Worm (Caenorhabditis elegans): Measurements from ENCODE around the gene F53B1.2.
A peak's percentile ranks its signal among the peaks of the same experiment; 100 is the strongest.

The F53B1.2 gene

DNA sequence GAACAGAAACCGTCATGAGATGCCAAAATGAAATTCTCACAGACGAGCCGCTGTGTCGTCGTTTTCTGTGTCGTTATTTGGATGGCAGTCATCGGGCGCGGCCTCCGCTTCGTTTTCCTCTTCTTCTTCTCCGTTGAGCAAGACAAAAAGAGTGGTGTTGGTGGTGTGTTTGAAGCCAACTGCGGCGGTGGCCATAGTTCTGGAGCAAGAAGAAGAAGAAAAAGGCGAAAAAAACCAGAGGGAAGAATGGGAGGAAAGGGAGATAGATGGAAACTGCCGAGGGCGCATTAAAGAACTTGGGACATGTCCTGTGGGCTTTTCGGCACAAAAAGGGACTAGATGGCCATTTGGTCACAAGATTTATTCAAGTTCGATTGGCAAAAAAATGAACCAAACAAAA lies 22.9 kb downstream of the F53B1.2 start, which contains the start of gene F53B1.9:
Gene F53B1.9, minus strand, starts transcription at position 195 of the 400 bp plus-strand sequence.
- TF ChIP-seq nhr-10 (tag; optimal IDR thresholded peaks at IDR 0.05) = no peak
- no peak for TF ChIP-seq ZK546.5 (tag; optimal IDR thresholded peaks at IDR 0.05)
- TF ChIP-seq hlh-30 (tag; optimal IDR thresholded peaks at IDR 0.05; ENCODE audit: insufficient read depth) = peak; percentile 17
- TF ChIP-seq set-16 (GFP tag; IDR thresholded peaks at IDR 0.05) = peak; percentile 8; the same call in 1 of the 2 replicates
- TF ChIP-seq mes-2 (tag; optimal IDR thresholded peaks at IDR 0.05; ENCODE audit: poor library complexity, severe bottlenecking) = peak; percentile 6
- 0 out of 2 replicates have a peak, but pooled peaks have one; percentile 9 for TF ChIP-seq hmg-1.1 (GFP tag; IDR thresholded peaks at IDR 0.05)

DNA sequence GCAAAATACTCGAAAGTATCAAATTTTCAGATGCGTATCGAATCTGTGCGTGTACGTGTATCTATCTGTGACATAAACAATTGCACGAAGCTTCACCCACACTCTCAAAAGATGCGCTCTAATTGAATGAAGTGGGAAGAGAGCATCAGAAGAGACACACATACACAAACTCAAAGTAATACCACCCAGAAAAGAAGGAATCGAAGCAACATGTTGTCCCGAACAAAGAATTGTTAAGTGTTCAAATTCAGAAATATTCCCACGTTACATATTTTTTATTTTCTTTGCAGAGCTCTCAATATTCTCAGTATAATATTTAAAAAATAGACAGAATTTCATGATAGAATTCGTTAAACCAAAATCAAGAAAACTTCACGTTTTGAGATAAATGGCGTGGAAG lies 28.2 kb downstream of the F53B1.2 start:
- TF ChIP-seq T20F7.1 (GFP tag; optimal IDR thresholded peaks at IDR 0.05) (no peak), aha-1 (tag) (peak; percentile 95)

DNA sequence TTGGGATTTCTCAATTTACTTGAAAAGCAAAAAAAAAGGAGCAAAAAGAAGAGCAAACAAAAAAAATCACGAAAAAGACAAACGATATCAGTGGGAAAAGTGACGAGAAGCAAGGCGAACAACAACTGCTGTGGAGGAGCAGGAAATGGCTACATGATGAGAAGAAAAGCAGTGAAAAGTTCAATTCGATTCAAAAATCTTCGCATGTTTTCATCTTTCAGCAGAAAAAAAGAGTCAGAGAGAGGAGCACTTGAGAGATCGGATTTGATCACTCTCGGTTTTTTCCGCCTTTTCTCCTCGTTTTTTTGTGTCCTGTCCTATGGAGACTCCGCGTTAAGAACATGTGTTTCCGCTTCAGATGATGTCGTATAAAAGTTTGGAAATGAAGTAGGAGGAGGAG lies 30.1 kb downstream of the F53B1.2 start:
- TF ChIP-seq nhr-111 (GFP tag; optimal IDR thresholded peaks at IDR 0.05) (no peak), hif-1 (tag; optimal IDR thresholded peaks at IDR 0.05) (peak in 1 of 2 experiments; percentile 9), egl-43 (GFP tag; IDR thresholded peaks at IDR 0.05) (no peak), daf-16 (GFP tag; optimal IDR thresholded peaks at IDR 0.05) (peak in 1 of 2 experiments; percentile 10), daf-16 (tag; optimal IDR thresholded peaks at IDR 0.05) (no peak), mdl-1 (tag; optimal IDR thresholded peaks at IDR 0.05) (peak in 1 of 2 experiments; percentile 15), hlh-30 (tag; optimal IDR thresholded peaks at IDR 0.05; ENCODE audit: insufficient read depth) (peak; percentile 13), fkh-10 (GFP tag; optimal IDR thresholded peaks at IDR 0.05) (peak; percentile 67), hlh-11 (tag; optimal IDR thresholded peaks at IDR 0.05) (peak; percentile 43), fos-1 (tag; optimal IDR thresholded peaks at IDR 0.05) (no peak), unc-62 (GFP tag; optimal IDR thresholded peaks at IDR 0.05 in 1 of 2) (peak in 1 of 2 experiments; percentile 39), unc-62 (tag; optimal IDR thresholded peaks at IDR 0.05) (no peak), nhr-11 (tag; optimal IDR thresholded peaks at IDR 0.05) (peak; percentile 58)

- peak in 1 of 2 experiments; percentile 39 for TF ChIP-seq mdl-1 (tag; optimal IDR thresholded peaks at IDR 0.05)
- TF ChIP-seq dmd-8 (GFP tag; IDR thresholded peaks at IDR 0.05) = no peak
- no peak for TF ChIP-seq zip-2 (tag; optimal IDR thresholded peaks at IDR 0.05)
- no peak for TF ChIP-seq madf-9 (GFP tag; conservative IDR thresholded peaks at IDR 0.05)
- no peak for TF ChIP-seq Y5F2A.4 (GFP tag; optimal IDR thresholded peaks at IDR 0.05)
- TF ChIP-seq aha-1 (tag) = peak; percentile 92
- no peak for TF ChIP-seq Y48G9A.11 (GFP tag; IDR thresholded peaks at IDR 0.05)
- TF ChIP-seq daf-16 (GFP tag; optimal IDR thresholded peaks at IDR 0.05) = no peak
- TF ChIP-seq daf-16 (tag; optimal IDR thresholded peaks at IDR 0.05) = no peak
- TF ChIP-seq jun-1 (tag; optimal IDR thresholded peaks at IDR 0.05) = no peak
- peak; percentile 41; the same call in 1 of the 2 replicates for TF ChIP-seq hmg-1.1 (GFP tag; IDR thresholded peaks at IDR 0.05)
- no peak for TF ChIP-seq hif-1 (tag; optimal IDR thresholded peaks at IDR 0.05)
- TF ChIP-seq lin-15B (tag; optimal IDR thresholded peaks at IDR 0.05) = no peak
- no peak for TF ChIP-seq ceh-28 (tag; optimal IDR thresholded peaks at IDR 0.05)
- peak; percentile 27 for TF ChIP-seq mep-1 (tag; optimal IDR thresholded peaks at IDR 0.05)
- TF ChIP-seq ceh-20 (GFP tag; IDR thresholded peaks at IDR 0.05) = no peak
- TF ChIP-seq T20F7.1 (GFP tag; optimal IDR thresholded peaks at IDR 0.05) = no peak
Observed at ce11 chrX:2140610-2141009, 31.8 kb downstream of the F53B1.2 start.

ce11 chrX:2144236-2144635 lies 35.5 kb downstream of the F53B1.2 start:
- TF ChIP-seq dmd-9 (GFP tag; IDR thresholded peaks at IDR 0.05) (no peak), duxl-1 (tag; optimal IDR thresholded peaks at IDR 0.05; ENCODE audit: poor library complexity) (peak; percentile 39), lsy-2 (tag; optimal IDR thresholded peaks at IDR 0.05) (peak in 1 of 2 experiments; percentile 23), lim-7 (GFP tag; IDR thresholded peaks at IDR 0.05) (no peak)
